Worm (Caenorhabditis elegans) whole organism, late embryonic: ENCODE results near the gene Y34B4A.10.

ENCODE experiments used
- C08G9.2 ChIP-seq: sonication (generic microtip); optimal IDR thresholded peaks from 2 replicates; lab custom pipeline; 2016; ENCODE audit warnings: mild to moderate bottlenecking, missing genetic modification characterization, moderate library complexity, missing compliant biosample characterization
- F13H6.1 ChIP-seq: sonication (generic microtip); optimal IDR thresholded peaks from 2 replicates; lab custom pipeline; 2016; ENCODE audit warnings: missing genetic modification characterization, missing compliant biosample characterization
- K02D7.2 ChIP-seq: sonication (generic microtip); optimal IDR thresholded peaks from 2 replicates; lab custom pipeline; 2017; ENCODE audit warnings: mild to moderate bottlenecking, missing genetic modification characterization, missing compliant biosample characterization
- K09A11.1 ChIP-seq: sonication (generic microtip); optimal IDR thresholded peaks from 2 replicates; lab custom pipeline; 2017; ENCODE audit warnings: antibody characterized with exemption, mild to moderate bottlenecking, missing genetic modification characterization, missing compliant biosample characterization; ENCODE audit not compliant: insufficient read depth
- T23F11.4 ChIP-seq: fragments of 200-800 bp; sonication (Bioruptor generic); optimal IDR thresholded peaks from 2 replicates; lab custom pipeline; 2018; ENCODE audit warnings: mild to moderate bottlenecking, missing genetic modification characterization, missing compliant biosample characterization
- ama-1 ChIP-seq: fragments of 150-350 bp; optimal IDR thresholded peaks from 2 replicates; lab custom pipeline; 2014
- ceh-14 ChIP-seq: sonication (generic microtip); optimal IDR thresholded peaks from 2 replicates; lab custom pipeline; 2016; ENCODE audit warnings: missing genotype, missing genetic modification characterization, missing compliant biosample characterization
- ceh-24 ChIP-seq: sonication (generic microtip); optimal IDR thresholded peaks from 2 replicates; lab custom pipeline; 2016; ENCODE audit warnings: mild to moderate bottlenecking, missing genetic modification characterization, missing compliant biosample characterization
- ceh-30 ChIP-seq: fragments of 150-350 bp; optimal IDR thresholded peaks from 2 replicates; lab custom pipeline; 2014; ENCODE audit warnings: missing biosample characterization, missing genetic modification characterization
- ceh-31 ChIP-seq: sonication (generic microtip); optimal IDR thresholded peaks from 2 replicates; lab custom pipeline; 2016; ENCODE audit warnings: missing genetic modification characterization, missing compliant biosample characterization
- ceh-45 ChIP-seq: fragments of 200-800 bp; sonication (Bioruptor generic); IDR thresholded peaks from 2 replicates; pipeline ENCODE4 v1.3.6; 2022; ENCODE audit warnings: missing genetic modification reagents, missing genetic modification characterization, missing compliant biosample characterization
- ceh-48 ChIP-seq: sonication (generic microtip); optimal IDR thresholded peaks from 2 replicates; lab custom pipeline; 2016; ENCODE audit warnings: missing genetic modification characterization, inconsistent platforms, missing compliant biosample characterization
- ceh-6 ChIP-seq: fragments of 200-800 bp; sonication (Bioruptor generic); optimal IDR thresholded peaks from 2 replicates; lab custom pipeline; 2018; ENCODE audit warnings: mild to moderate bottlenecking, missing genetic modification characterization, missing compliant biosample characterization
- dmd-4 ChIP-seq: sonication (generic microtip); optimal IDR thresholded peaks from 2 replicates; lab custom pipeline; 2016; ENCODE audit warnings: borderline replicate concordance, missing genetic modification characterization, missing compliant biosample characterization
- elt-2 ChIP-seq: sonication (generic microtip); optimal IDR thresholded peaks from 2 replicates; lab custom pipeline; 2016; ENCODE audit warnings: missing genetic modification reagents, missing genetic modification characterization, missing compliant biosample characterization
- eyg-1 ChIP-seq: sonication (generic microtip); optimal IDR thresholded peaks from 2 replicates; lab custom pipeline; 2016; ENCODE audit warnings: missing genotype, missing genetic modification characterization, missing compliant biosample characterization
- gmeb-2 ChIP-seq: sonication (generic microtip); optimal IDR thresholded peaks from 2 replicates; lab custom pipeline; 2016; ENCODE audit warnings: missing genetic modification characterization, inconsistent platforms, missing compliant biosample characterization
- hlh-13 ChIP-seq: fragments of 200-800 bp; sonication (Bioruptor generic); optimal IDR thresholded peaks from 2 replicates; lab custom pipeline; 2018; ENCODE audit warnings: mild to moderate bottlenecking, missing genetic modification characterization, missing compliant biosample characterization
- hlh-6 ChIP-seq: sonication (generic microtip); optimal IDR thresholded peaks from 2 replicates; lab custom pipeline; 2016; ENCODE audit warnings: missing genotype, missing genetic modification characterization, missing compliant biosample characterization
- lin-11 ChIP-seq: fragments of 200-800 bp; sonication (Bioruptor generic); optimal IDR thresholded peaks from 2 replicates; lab custom pipeline; 2018; ENCODE audit warnings: mild to moderate bottlenecking, missing genetic modification characterization, missing compliant biosample characterization
- madf-2 ChIP-seq: sonication (generic microtip); optimal IDR thresholded peaks from 2 replicates; lab custom pipeline; 2017; ENCODE audit warnings: missing genetic modification characterization, missing compliant biosample characterization
- nfya-1 ChIP-seq: sonication (generic microtip); optimal IDR thresholded peaks from 2 replicates; lab custom pipeline; 2017; ENCODE audit warnings: missing genetic modification characterization, mild to moderate bottlenecking, missing compliant biosample characterization, antibody characterized with exemption, moderate library complexity
- nhr-11 ChIP-seq: fragments of 150-350 bp; optimal IDR thresholded peaks from 2 replicates; lab custom pipeline; 2014; ENCODE audit warnings: missing biosample characterization, missing genetic modification characterization
- nhr-232 ChIP-seq: sonication (generic microtip); optimal IDR thresholded peaks from 2 replicates; lab custom pipeline; 2016; ENCODE audit warnings: missing genetic modification characterization, missing compliant biosample characterization
- pat-9 ChIP-seq: fragments of 200-800 bp; sonication (Bioruptor generic); optimal IDR thresholded peaks from 2 replicates; lab custom pipeline; 2018; ENCODE audit warnings: mild to moderate bottlenecking, missing genetic modification characterization, moderate library complexity, missing compliant biosample characterization
- pha-4 ChIP-seq: fragments of 150-350 bp; optimal IDR thresholded peaks from 2 replicates; lab custom pipeline; 2018; ENCODE audit warnings: missing biosample characterization, missing genetic modification reagents, missing genetic modification characterization
- rnt-1 ChIP-seq: sonication (generic microtip); optimal IDR thresholded peaks from 2 replicates; lab custom pipeline; 2016; ENCODE audit warnings: missing genetic modification characterization, missing compliant biosample characterization
- sox-2 ChIP-seq: fragments of 200-800 bp; sonication (Bioruptor generic); IDR thresholded peaks from 2 replicates; pipeline ENCODE4 v1.3.6; 2022; ENCODE audit warnings: missing genetic modification reagents, missing genetic modification characterization, missing compliant biosample characterization
- syd-9 ChIP-seq: sonication (generic microtip); optimal IDR thresholded peaks from 2 replicates; lab custom pipeline; 2016; ENCODE audit warnings: mild to moderate bottlenecking, missing genetic modification characterization, moderate library complexity, missing compliant biosample characterization
- tbx-7 ChIP-seq: sonication (generic microtip); optimal IDR thresholded peaks from 2 replicates; lab custom pipeline; 2016; ENCODE audit warnings: missing genotype, missing genetic modification characterization, missing compliant biosample characterization
- unc-3 ChIP-seq, 2 experiments: fragments of 200-800 bp in 1 of 2; sonication (Bioruptor generic) in 1 of 2; sonication (generic microtip) in 1 of 2; conservative IDR thresholded peaks in 1 of 2; optimal IDR thresholded peaks in 1 of 2; 2 replicates each; pipeline versions ENCODE4 v1.3.6 to Lab custom; 2016 to 2022; ENCODE audit warnings: missing compliant biosample characterization in 2 of 2, missing genetic modification characterization in 2 of 2, missing genetic modification reagents in 1 of 2
- unc-86 ChIP-seq: sonication (generic microtip); optimal IDR thresholded peaks from 2 replicates; lab custom pipeline; 2016; ENCODE audit warnings: missing genetic modification characterization, missing compliant biosample characterization
- zip-5 ChIP-seq: sonication (generic microtip); optimal IDR thresholded peaks from 2 replicates; lab custom pipeline; 2016; ENCODE audit warnings: missing genetic modification characterization, missing compliant biosample characterization

The Y34B4A.10 gene

ce11 chrX:5279674-5280073 lies 30.0 kb downstream of the Y34B4A.10 start, which contains the start of gene rga-8:
Gene rga-8 (minus strand): TSS chrX:5279774.
- TF ChIP-seq ceh-30 (tag; lab: Kevin White, UChicago): no peak
- no peak for TF ChIP-seq T23F11.4
- no peak for TF ChIP-seq ceh-48
- no peak for TF ChIP-seq eyg-1 (tag; lab: Kevin White, UChicago)
- no peak for TF ChIP-seq C08G9.2 (tag; lab: Kevin White, UChicago)
- no peak for TF ChIP-seq dmd-4 (tag; lab: Kevin White, UChicago)
- no peak for TF ChIP-seq unc-3 (GFP tag; conservative IDR thresholded peaks at IDR 0.05; lab: Robert Waterston, UW)
- TF ChIP-seq unc-3 (tag; optimal IDR thresholded peaks at IDR 0.05; lab: Kevin White, UChicago): no peak
- no peak for TF ChIP-seq ceh-31 (tag; lab: Kevin White, UChicago)
- TF ChIP-seq hlh-6 (tag; lab: Kevin White, UChicago): no peak
- no peak for TF ChIP-seq syd-9 (tag; lab: Kevin White, UChicago)
- TF ChIP-seq K09A11.1 (tag; lab: Kevin White, UChicago): no peak
- no peak for TF ChIP-seq pat-9
- no peak for TF ChIP-seq nhr-232 (tag; lab: Kevin White, UChicago)
- TF ChIP-seq pha-4 (tag; lab: Kevin White, UChicago): no peak

ce11 chrX:5283531-5283930 lies 33.8 kb downstream of the Y34B4A.10 start, which contains the start of gene vps-41:
Gene vps-41 (plus strand): TSS chrX:5283831.
- no peak for TF ChIP-seq ama-1
- TF ChIP-seq ceh-6 (GFP tag; lab: Kevin White, UChicago): no peak

ce11 chrX:5289106-5289505 lies 39.4 kb downstream of the Y34B4A.10 start:
- TF ChIP-seq K09A11.1 (tag; lab: Kevin White, UChicago) (no peak), syd-9 (tag; lab: Kevin White, UChicago) (no peak), pha-4 (tag; lab: Kevin White, UChicago) (no peak), hlh-13 (no peak), ceh-24 (no peak), ceh-45 (no peak), unc-86 (tag; lab: Kevin White, UChicago) (no peak), unc-3 (GFP tag; conservative IDR thresholded peaks at IDR 0.05; lab: Robert Waterston, UW) (no peak), unc-3 (tag; optimal IDR thresholded peaks at IDR 0.05; lab: Kevin White, UChicago) (no peak), eyg-1 (tag; lab: Kevin White, UChicago) (no peak), sox-2 (GFP tag; lab: Robert Waterston, UW) (no peak), ceh-14 (tag; lab: Kevin White, UChicago) (no peak), K02D7.2 (tag; lab: Kevin White, UChicago) (no peak), hlh-6 (tag; lab: Kevin White, UChicago) (no peak)

ce11 chrX:5293862-5294261 lies 44.2 kb downstream of the Y34B4A.10 start:
- no peak for TF ChIP-seq madf-2 (tag; lab: Kevin White, UChicago)
- TF ChIP-seq rnt-1: no peak
- no peak for TF ChIP-seq ceh-24
- no peak for TF ChIP-seq nhr-11 (tag; lab: Kevin White, UChicago)
- TF ChIP-seq unc-86 (tag; lab: Kevin White, UChicago): no peak
- TF ChIP-seq zip-5 (tag; lab: Kevin White, UChicago): no peak

- TF ChIP-seq F13H6.1 (tag; lab: Kevin White, UChicago) (no peak), tbx-7 (tag; lab: Kevin White, UChicago) (no peak), unc-86 (tag; lab: Kevin White, UChicago) (no peak), hlh-6 (tag; lab: Kevin White, UChicago) (no peak), elt-2 (tag; lab: Kevin White, UChicago) (no peak), eyg-1 (tag; lab: Kevin White, UChicago) (no peak), nfya-1 (tag; lab: Kevin White, UChicago) (no peak), lin-11 (no peak), gmeb-2 (tag; lab: Kevin White, UChicago) (no peak)
Observed at ce11 chrX:5297942-5298611, 48.4 kb downstream of the Y34B4A.10 start, which contains the start of gene ift-81. Gene ift-81 (plus strand): TSS chrX:5298561.
